Fruit fly (Drosophila melanogaster) whole organism, embryonic: ENCODE results near the gene shv.

Experiments used
- Adf1 ChIP-seq: fragments of 200-800 bp; sonication (Bioruptor generic); IDR thresholded peaks from 2 replicates; pipeline ENCODE4 v1.3.6; 2022; ENCODE audit warnings: missing biosample characterization, missing genetic modification characterization
- BtbVII ChIP-seq: fragments of 200-800 bp; sonication (Bioruptor generic); optimal IDR thresholded peaks from 3 replicates; lab custom pipeline; 2017; ENCODE audit warnings: missing biosample characterization, mild to moderate bottlenecking, missing genetic modification characterization
- CG10147 ChIP-seq: fragments of 200-800 bp; sonication (Bioruptor generic); optimal IDR thresholded peaks from 2 replicates; lab custom pipeline; 2019; ENCODE audit warnings: missing biosample characterization, mild to moderate bottlenecking, missing genetic modification characterization, moderate library complexity
- CG10366 ChIP-seq: fragments of 200-800 bp; sonication (Bioruptor generic); IDR thresholded peaks from 2 replicates; pipeline ENCODE4 v1.3.6; 2022; ENCODE audit warnings: missing biosample characterization, missing genetic modification characterization
- CG10565 ChIP-seq: fragments of 200-800 bp; sonication (Bioruptor generic); optimal IDR thresholded peaks from 3 replicates; lab custom pipeline; 2016; ENCODE audit warnings: missing biosample characterization, mild to moderate bottlenecking, missing genetic modification characterization
- CG10654 ChIP-seq: fragments of 200-800 bp; sonication (Bioruptor generic); optimal IDR thresholded peaks from 2 replicates; lab custom pipeline; 2016; ENCODE audit warnings: missing biosample characterization, missing genetic modification characterization
- CG12071 ChIP-seq: fragments of 200-800 bp; sonication (Bioruptor generic); optimal IDR thresholded peaks from 3 replicates; lab custom pipeline; 2018; ENCODE audit warnings: missing biosample characterization, mild to moderate bottlenecking, missing genetic modification characterization
- CG15479 ChIP-seq: fragments of 200-800 bp; sonication (Bioruptor generic); optimal IDR thresholded peaks from 3 replicates; lab custom pipeline; 2019; ENCODE audit warnings: missing biosample characterization, mild to moderate bottlenecking, missing genetic modification characterization, moderate library complexity
- CG16863 ChIP-seq: fragments of 200-800 bp; sonication (Bioruptor generic); optimal IDR thresholded peaks from 3 replicates; lab custom pipeline; 2016; ENCODE audit warnings: missing biosample characterization, missing genetic modification characterization
- CG18764 ChIP-seq: fragments of 200-800 bp; sonication (Bioruptor generic); optimal IDR thresholded peaks from 3 replicates; lab custom pipeline; 2016; ENCODE audit warnings: missing biosample characterization, missing genetic modification characterization
- CG31224 ChIP-seq: fragments of 200-800 bp; sonication (Bioruptor generic); IDR thresholded peaks from 2 replicates; pipeline ENCODE4 v1.3.6; 2022; ENCODE audit warnings: missing biosample characterization, missing genetic modification characterization
- CG33557 ChIP-seq: fragments of 200-800 bp; sonication (Bioruptor generic); optimal IDR thresholded peaks from 2 replicates; lab custom pipeline; 2019; ENCODE audit warnings: missing biosample characterization, mild to moderate bottlenecking, missing genetic modification characterization, moderate library complexity
- CG4707 ChIP-seq: fragments of 200-800 bp; sonication (Bioruptor generic); optimal IDR thresholded peaks from 2 replicates; lab custom pipeline; 2018; ENCODE audit warnings: missing biosample characterization, mild to moderate bottlenecking, missing genetic modification characterization, moderate library complexity
- CG4730 ChIP-seq: fragments of 200-800 bp; sonication (Bioruptor generic); IDR thresholded peaks from 2 replicates; pipeline ENCODE4 v1.3.6; 2022; ENCODE audit warnings: missing biosample characterization, missing genetic modification characterization
- CG6791 ChIP-seq: fragments of 200-800 bp; sonication (Bioruptor generic); IDR thresholded peaks from 3 replicates; pipeline ENCODE4 v1.3.6; 2022; ENCODE audit warnings: missing biosample characterization, missing genetic modification characterization; ENCODE audit not compliant: partially characterized antibody
- CG7745 ChIP-seq: fragments of 200-800 bp; sonication (Bioruptor generic); optimal IDR thresholded peaks from 2 replicates; lab custom pipeline; 2018; ENCODE audit warnings: missing biosample characterization, mild to moderate bottlenecking, missing genetic modification characterization, moderate library complexity
- CG7839 ChIP-seq: fragments of 200-800 bp; sonication (Bioruptor generic); optimal IDR thresholded peaks from 3 replicates; lab custom pipeline; 2018; ENCODE audit warnings: missing biosample characterization, mild to moderate bottlenecking, missing genetic modification characterization, moderate library complexity
- CG7963 ChIP-seq: fragments of 200-800 bp; sonication (Bioruptor generic); IDR thresholded peaks from 3 replicates; pipeline ENCODE4 v1.3.6; 2022; ENCODE audit warnings: missing biosample characterization, missing genetic modification characterization; ENCODE audit not compliant: partially characterized antibody
- CG8290 ChIP-seq, 3 experiments: fragments of 200-800 bp; sonication (Bioruptor generic); optimal IDR thresholded peaks; 2 replicates each; lab custom pipeline; 2016 to 2019; ENCODE audit warnings: missing biosample characterization in 3 of 3, missing genetic modification characterization in 3 of 3, mild to moderate bottlenecking in 2 of 3, moderate library complexity in 1 of 3
- D19A ChIP-seq: fragments of 200-800 bp; optimal IDR thresholded peaks from 3 replicates; lab custom pipeline; 2019; ENCODE audit warnings: missing biosample characterization, mild to moderate bottlenecking, missing genetic modification characterization, moderate library complexity
- Dad ChIP-seq: fragments of 200-800 bp; sonication (Bioruptor generic); optimal IDR thresholded peaks from 3 replicates; lab custom pipeline; 2016; ENCODE audit warnings: missing biosample characterization, missing genetic modification characterization
- Dref ChIP-seq: fragments of 200-800 bp; sonication (Bioruptor generic); IDR thresholded peaks from 2 replicates; pipeline ENCODE4 v1.3.6; 2022; ENCODE audit warnings: missing biosample characterization, missing genetic modification characterization
- Drgx ChIP-seq: fragments of 200-800 bp; sonication (Bioruptor generic); IDR thresholded peaks from 2 replicates; pipeline ENCODE4 v1.3.6; 2022; ENCODE audit warnings: missing biosample characterization, missing genetic modification characterization
- Hand ChIP-seq: fragments of 200-800 bp; sonication (Bioruptor generic); optimal IDR thresholded peaks from 2 replicates; lab custom pipeline; 2017; ENCODE audit warnings: mild to moderate bottlenecking, missing biosample characterization, missing genetic modification reagents, missing genetic modification characterization
- HmgD ChIP-seq: fragments of 200-800 bp; sonication (Bioruptor generic); optimal IDR thresholded peaks from 3 replicates; lab custom pipeline; 2016; ENCODE audit warnings: missing biosample characterization, missing genetic modification characterization
- Pdp1 ChIP-seq, 2 experiments: fragments of 200-800 bp; sonication (Bioruptor generic); optimal IDR thresholded peaks; 3 replicates each; lab custom pipeline; 2016; ENCODE audit warnings: missing biosample characterization in 2 of 2, missing genetic modification characterization in 2 of 2, mild to moderate bottlenecking in 1 of 2, moderate library complexity in 1 of 2
- Ptx1 ChIP-seq: fragments of 200-800 bp; sonication (Bioruptor generic); IDR thresholded peaks from 2 replicates; pipeline ENCODE4 v1.3.6; 2022; ENCODE audit warnings: missing biosample characterization, missing genetic modification characterization
- Scr ChIP-seq: fragments of 200-800 bp; sonication (Bioruptor generic); IDR thresholded peaks from 2 replicates; pipeline ENCODE4 v1.3.6; 2022; ENCODE audit warnings: missing biosample characterization, missing genetic modification characterization; ENCODE audit not compliant: partially characterized antibody
- Sry-δ ChIP-seq: fragments of 200-800 bp; sonication (Bioruptor generic); optimal IDR thresholded peaks from 2 replicates; lab custom pipeline; 2016; ENCODE audit warnings: missing biosample characterization, missing genetic modification characterization
- Ssrp ChIP-seq: fragments of 200-800 bp; sonication (Bioruptor generic); optimal IDR thresholded peaks from 2 replicates; lab custom pipeline; 2018; ENCODE audit warnings: missing biosample characterization, mild to moderate bottlenecking, missing genetic modification characterization, moderate library complexity
- al ChIP-seq: fragments of 200-800 bp; sonication (Bioruptor generic); IDR thresholded peaks from 2 replicates; pipeline ENCODE4 v1.3.6; 2022; ENCODE audit warnings: missing biosample characterization, missing genetic modification characterization
- ara ChIP-seq: fragments of 200-800 bp; sonication (Bioruptor generic); IDR thresholded peaks from 2 replicates; pipeline ENCODE4 v1.3.6; 2022; ENCODE audit warnings: missing biosample characterization, missing genetic modification characterization
- bcd ChIP-seq: fragments of 200-800 bp; sonication (Bioruptor generic); optimal IDR thresholded peaks from 2 replicates; lab custom pipeline; 2017; ENCODE audit warnings: missing biosample characterization, mild to moderate bottlenecking, missing genetic modification characterization
- dmrt99B ChIP-seq: fragments of 200-800 bp; sonication (Bioruptor generic); optimal IDR thresholded peaks from 2 replicates; lab custom pipeline; 2018; ENCODE audit warnings: missing biosample characterization, mild to moderate bottlenecking, missing genetic modification characterization, moderate library complexity
- fu2 ChIP-seq: fragments of 200-800 bp; sonication (Bioruptor generic); optimal IDR thresholded peaks from 2 replicates; lab custom pipeline; 2016; ENCODE audit warnings: missing biosample characterization, missing genetic modification characterization
- gro ChIP-seq: fragments of 200-800 bp; sonication (Bioruptor generic); optimal IDR thresholded peaks from 2 replicates; lab custom pipeline; 2016; ENCODE audit warnings: missing biosample characterization, missing genetic modification characterization
- hkb ChIP-seq, 2 experiments: fragments of 200-800 bp in 1 of 2; fragments of >200 bp in 1 of 2; sonication (Bioruptor generic) in 1 of 2; IDR thresholded peaks in 1 of 2; optimal IDR thresholded peaks in 1 of 2; 2 replicates each; pipeline versions ENCODE4 v1.3.6 to Lab custom; 2017 to 2022; ENCODE audit warnings: missing biosample characterization in 1 of 2, missing genetic modification characterization in 1 of 2
- maf-S ChIP-seq: fragments of 200-800 bp; sonication (Bioruptor generic); optimal IDR thresholded peaks from 2 replicates; lab custom pipeline; 2016; ENCODE audit warnings: missing biosample characterization, missing genetic modification characterization
- mld ChIP-seq: fragments of 200-800 bp; sonication (Bioruptor generic); IDR thresholded peaks from 3 replicates; pipeline ENCODE4 v1.3.6; 2022; ENCODE audit warnings: missing biosample characterization, missing genetic modification characterization; ENCODE audit not compliant: partially characterized antibody
- nerfin-2 ChIP-seq: fragments of 200-800 bp; sonication (Bioruptor generic); IDR thresholded peaks from 2 replicates; pipeline ENCODE4 v1.3.6; 2022; ENCODE audit warnings: missing biosample characterization, missing genetic modification characterization; ENCODE audit not compliant: partially characterized antibody
- p53 ChIP-seq: fragments of 200-800 bp; sonication (Bioruptor generic); optimal IDR thresholded peaks from 2 replicates; lab custom pipeline; 2016; ENCODE audit warnings: missing biosample characterization, missing genetic modification characterization
- repo ChIP-seq: fragments of 200-800 bp; sonication (Bioruptor generic); optimal IDR thresholded peaks from 2 replicates; lab custom pipeline; 2016; ENCODE audit warnings: missing biosample characterization, missing genetic modification characterization
- rib ChIP-seq: fragments of 200-800 bp; sonication (Bioruptor generic); IDR thresholded peaks from 2 replicates; pipeline ENCODE4 v1.3.6; 2022; ENCODE audit warnings: missing biosample characterization, missing genetic modification characterization
- ro ChIP-seq: fragments of 200-800 bp; sonication (Bioruptor generic); IDR thresholded peaks from 2 replicates; pipeline ENCODE4 v1.3.6; 2022; ENCODE audit warnings: missing biosample characterization, missing genetic modification characterization
- slbo ChIP-seq: fragments of 200-800 bp; sonication (Bioruptor generic); IDR thresholded peaks from 2 replicates; pipeline ENCODE4 v1.3.6; 2022; ENCODE audit warnings: missing biosample characterization, missing genetic modification characterization
- tio ChIP-seq: fragments of 200-800 bp; sonication (Bioruptor generic); optimal IDR thresholded peaks from 2 replicates; lab custom pipeline; 2017; ENCODE audit warnings: missing biosample characterization, missing genetic modification characterization, inconsistent platforms
- usp ChIP-seq: fragments of >200 bp; optimal IDR thresholded peaks from 2 replicates; lab custom pipeline; 2017; ENCODE audit warnings: missing biosample characterization, missing genetic modification characterization

shv gene

dm6 chr2L:414593-415399 lies 38.1 kb upstream of the shv start, which contains the start of the genes AP-2alpha and ebi (continued):
- no peak for TF ChIP-seq mld (GFP tag; lab: Robert Waterston, UW)
- TF ChIP-seq CG33557 (GFP tag; lab: Kevin White, UChicago), result peak; percentile 85
- TF ChIP-seq p53 (GFP tag; lab: Kevin White, UChicago), result peak; percentile 90
- peak; percentile 58 for TF ChIP-seq Hand (GFP tag; lab: Kevin White, UChicago)
- TF ChIP-seq Adf1 (GFP tag; lab: Robert Waterston, UW), result peak; percentile 67
- peak; percentile 91 for TF ChIP-seq al (GFP tag; lab: Robert Waterston, UW)
- peak; percentile 96 for TF ChIP-seq fu2 (GFP tag; lab: Kevin White, UChicago)
- TF ChIP-seq rib (GFP tag; lab: Robert Waterston, UW), result peak; percentile 86
- peak; percentile 81 for TF ChIP-seq repo
- TF ChIP-seq Ptx1 (GFP tag; lab: Robert Waterston, UW), result peak; percentile 93
- TF ChIP-seq Scr (GFP tag; lab: Robert Waterston, UW), result no peak; the same call in 1 of the 2 replicates
- TF ChIP-seq Dref (GFP tag; lab: Robert Waterston, UW), result peak; percentile 35; the same call in 1 of the 2 replicates
- no peak for TF ChIP-seq usp
- peak; percentile 77 for TF ChIP-seq CG18764 (GFP tag; lab: Kevin White, UChicago)
- TF ChIP-seq hkb (optimal IDR thresholded peaks at IDR 0.05; lab: Kevin White, UChicago), result peak; percentile 92
- TF ChIP-seq hkb (GFP tag; IDR thresholded peaks at IDR 0.05; lab: Robert Waterston, UW), result peak; percentile 81
- no peak for TF ChIP-seq dmrt99B (tag; lab: Kevin White, UChicago)
- TF ChIP-seq D19A, result peak; percentile 67
- peak; percentile 74 for TF ChIP-seq Sry-δ (GFP tag; lab: Kevin White, UChicago)
- TF ChIP-seq CG7839 (tag; lab: Kevin White, UChicago), result peak; percentile 84
- TF ChIP-seq CG10147 (GFP tag; lab: Kevin White, UChicago), result peak; percentile 73
- TF ChIP-seq CG7963 (GFP tag; lab: Robert Waterston, UW), result no peak
- no peak for TF ChIP-seq BtbVII (GFP tag; lab: Kevin White, UChicago)
- TF ChIP-seq ara, result peak; percentile 80
- no peak for TF ChIP-seq CG4707 (GFP tag; lab: Kevin White, UChicago)
- no peak for TF ChIP-seq CG6791
- TF ChIP-seq CG7745 (tag; lab: Kevin White, UChicago), result no peak
- TF ChIP-seq bcd (GFP tag; lab: Kevin White, UChicago), result peak; percentile 91
- no peak for TF ChIP-seq CG12071 (GFP tag; lab: Kevin White, UChicago)
- peak; percentile 81 for TF ChIP-seq CG31224 (GFP tag; lab: Robert Waterston, UW)
- TF ChIP-seq CG4730 (GFP tag; lab: Robert Waterston, UW), result peak; percentile 78
- TF ChIP-seq CG8290 (GFP tag; optimal IDR thresholded peaks at IDR 0.05; lab: Kevin White, UChicago), result peak; percentile 72
- peak; percentile 31 to 61 for TF ChIP-seq CG8290 (tag; optimal IDR thresholded peaks at IDR 0.05; lab: Kevin White, UChicago)
- peak; percentile 91 to 94 for TF ChIP-seq Pdp1 (GFP tag; optimal IDR thresholded peaks at IDR 0.05; lab: Kevin White, UChicago)
- TF ChIP-seq gro (GFP tag; lab: Kevin White, UChicago), result peak; percentile 87
- peak; percentile 56; the same call in 1 of the 2 replicates for TF ChIP-seq ro (GFP tag; lab: Robert Waterston, UW)
- TF ChIP-seq Dad (GFP tag; lab: Kevin White, UChicago), result peak; percentile 89
- TF ChIP-seq tio (GFP tag; lab: Kevin White, UChicago), result no peak
- TF ChIP-seq CG16863, result peak; percentile 93
- TF ChIP-seq slbo (GFP tag; lab: Robert Waterston, UW), result peak; percentile 95
- TF ChIP-seq HmgD (GFP tag; lab: Kevin White, UChicago), result peak; percentile 97
- TF ChIP-seq CG10654 (GFP tag; lab: Kevin White, UChicago), result peak; percentile 79
- TF ChIP-seq CG10366 (GFP tag; lab: Robert Waterston, UW), result peak; percentile 85
- peak; percentile 29 for TF ChIP-seq CG10565 (GFP tag; lab: Kevin White, UChicago)
- no peak for TF ChIP-seq nerfin-2
- TF ChIP-seq CG15479 (GFP tag; lab: Kevin White, UChicago), result peak; percentile 96
- TF ChIP-seq Ssrp (tag; lab: Kevin White, UChicago), result peak; percentile 84
- peak; percentile 49; the same call in 1 of the 2 replicates for TF ChIP-seq Drgx (GFP tag; lab: Robert Waterston, UW)
- peak; percentile 93 for TF ChIP-seq maf-S (GFP tag; lab: Kevin White, UChicago)
